Worm (Caenorhabditis elegans) whole organism, L2 larva: ENCODE data around the gene ubh-4.

Experiments used
- C34F6.9 ChIP-seq: fragments of 150-350 bp; optimal IDR thresholded peaks from 2 replicates; lab custom pipeline; 2014; ENCODE audit warnings: missing biosample characterization, missing genetic modification characterization
- F13H6.1 ChIP-seq: sonication (generic microtip); optimal IDR thresholded peaks from 2 replicates; lab custom pipeline; 2016; ENCODE audit warnings: missing genetic modification characterization, missing compliant biosample characterization
- R02D3.7 ChIP-seq: fragments of 150-350 bp; optimal IDR thresholded peaks from 2 replicates; lab custom pipeline; 2014; ENCODE audit warnings: missing biosample characterization, missing genetic modification characterization
- Y55F3AM.14 ChIP-seq: fragments of 200-800 bp; sonication (Bioruptor generic); optimal IDR thresholded peaks from 2 replicates; lab custom pipeline; 2018; ENCODE audit warnings: mild to moderate bottlenecking, missing genetic modification characterization, missing compliant biosample characterization
- ZK546.5 ChIP-seq: sonication (generic microtip); optimal IDR thresholded peaks from 2 replicates; lab custom pipeline; 2017; ENCODE audit warnings: missing biosample characterization, missing genetic modification characterization
- alr-1 ChIP-seq: fragments of 150-350 bp; optimal IDR thresholded peaks from 2 replicates; lab custom pipeline; 2014; ENCODE audit warnings: missing biosample characterization, missing genetic modification characterization
- aly-2 ChIP-seq: fragments of 150-350 bp; optimal IDR thresholded peaks from 2 replicates; lab custom pipeline; 2014; ENCODE audit warnings: missing biosample characterization, missing genetic modification characterization
- ama-1 ChIP-seq: fragments of 150-350 bp; optimal IDR thresholded peaks from 2 replicates; lab custom pipeline; 2018; ENCODE audit warnings: inconsistent platforms
- blmp-1 ChIP-seq: sonication (generic microtip); optimal IDR thresholded peaks from 2 replicates; lab custom pipeline; 2017; ENCODE audit warnings: missing genetic modification characterization, mild to moderate bottlenecking, missing compliant biosample characterization, antibody characterized with exemption, moderate library complexity; ENCODE audit not compliant: insufficient read depth
- ceh-16 ChIP-seq: fragments of 150-350 bp; optimal IDR thresholded peaks from 2 replicates; lab custom pipeline; 2014; ENCODE audit warnings: missing biosample characterization, missing genetic modification characterization
- ceh-82 ChIP-seq: fragments of 150-350 bp; optimal IDR thresholded peaks from 2 replicates; lab custom pipeline; 2014; ENCODE audit warnings: missing biosample characterization, missing genetic modification characterization
- crh-2 ChIP-seq: sonication (generic microtip); optimal IDR thresholded peaks from 2 replicates; lab custom pipeline; 2017; ENCODE audit warnings: missing biosample characterization, missing genetic modification characterization
- dmd-4 ChIP-seq: sonication (generic microtip); optimal IDR thresholded peaks from 2 replicates; lab custom pipeline; 2017; ENCODE audit warnings: missing biosample characterization, missing genetic modification characterization
- egl-27 ChIP-seq: sonication (generic microtip); optimal IDR thresholded peaks from 3 replicates; lab custom pipeline; 2017; ENCODE audit warnings: missing biosample characterization, missing genetic modification reagents, missing genetic modification characterization
- elt-1 ChIP-seq: fragments of 150-350 bp; optimal IDR thresholded peaks from 2 replicates; lab custom pipeline; 2014; ENCODE audit warnings: missing biosample characterization, missing genetic modification characterization
- fos-1 ChIP-seq: fragments of 150-350 bp; optimal IDR thresholded peaks from 2 replicates; lab custom pipeline; 2014; ENCODE audit warnings: missing biosample characterization, missing genetic modification characterization
- gmeb-1 ChIP-seq: fragments of 150-350 bp; optimal IDR thresholded peaks from 2 replicates; lab custom pipeline; 2014; ENCODE audit warnings: missing biosample characterization, missing genetic modification characterization
- lin-11 ChIP-seq: fragments of 150-350 bp; sonication (generic microtip); optimal IDR thresholded peaks from 2 replicates; lab custom pipeline; 2014; ENCODE audit warnings: missing biosample characterization, missing genetic modification characterization, inconsistent platforms, mixed read lengths
- lin-13 ChIP-seq: fragments of 150-350 bp; optimal IDR thresholded peaks from 2 replicates; lab custom pipeline; 2014; ENCODE audit warnings: missing biosample characterization, missing genetic modification reagents, missing genetic modification characterization
- lin-39 ChIP-seq: fragments of 150-350 bp; optimal IDR thresholded peaks from 2 replicates; lab custom pipeline; 2014; ENCODE audit warnings: missing biosample characterization, missing genetic modification reagents, missing genetic modification characterization
- lsy-2 ChIP-seq, 2 experiments: fragments of 150-350 bp in 1 of 2; sonication (generic microtip) in 1 of 2; optimal IDR thresholded peaks; 2 replicates each; lab custom pipeline; 2014 to 2017; ENCODE audit warnings: missing biosample characterization in 2 of 2, missing genetic modification characterization in 2 of 2
- mab-5 ChIP-seq: fragments of 150-350 bp; optimal IDR thresholded peaks from 2 replicates; lab custom pipeline; 2014; ENCODE audit warnings: missing biosample characterization, missing genetic modification characterization
- mbf-1 ChIP-seq: sonication (generic microtip); optimal IDR thresholded peaks from 2 replicates; lab custom pipeline; 2017; ENCODE audit warnings: missing biosample characterization, missing genetic modification characterization
- mdl-1 ChIP-seq, 2 experiments: fragments of 150-350 bp in 1 of 2; sonication (generic microtip) in 1 of 2; optimal IDR thresholded peaks; 2 replicates each; lab custom pipeline; 2017; ENCODE audit warnings: missing biosample characterization in 2 of 2, missing genetic modification characterization in 2 of 2
- nhr-10 ChIP-seq: sonication (generic microtip); optimal IDR thresholded peaks from 2 replicates; lab custom pipeline; 2017; ENCODE audit warnings: missing biosample characterization, missing genetic modification characterization
- nhr-11 ChIP-seq: fragments of 150-350 bp; optimal IDR thresholded peaks from 2 replicates; lab custom pipeline; 2014; ENCODE audit warnings: missing biosample characterization, missing genetic modification characterization
- nhr-129 ChIP-seq: fragments of 150-350 bp; optimal IDR thresholded peaks from 2 replicates; lab custom pipeline; 2014; ENCODE audit warnings: missing biosample characterization, missing genetic modification characterization
- nhr-21 ChIP-seq: fragments of 150-350 bp; optimal IDR thresholded peaks from 2 replicates; lab custom pipeline; 2014; ENCODE audit warnings: missing biosample characterization, missing genetic modification characterization
- nhr-23 ChIP-seq: fragments of 150-350 bp; optimal IDR thresholded peaks from 2 replicates; lab custom pipeline; 2014; ENCODE audit warnings: missing biosample characterization, missing genetic modification reagents, missing genetic modification characterization
- nhr-237 ChIP-seq: fragments of 150-350 bp; optimal IDR thresholded peaks from 2 replicates; lab custom pipeline; 2014; ENCODE audit warnings: missing biosample characterization, missing genetic modification characterization
- nhr-25 ChIP-seq: fragments of 150-350 bp; sonication (generic microtip); optimal IDR thresholded peaks from 3 replicates; lab custom pipeline; 2014; ENCODE audit warnings: missing biosample characterization, missing genetic modification characterization
- nhr-6 ChIP-seq: fragments of 150-350 bp; optimal IDR thresholded peaks from 2 replicates; lab custom pipeline; 2014; ENCODE audit warnings: missing biosample characterization, missing genetic modification characterization
- nhr-77 ChIP-seq: fragments of 150-350 bp; optimal IDR thresholded peaks from 2 replicates; lab custom pipeline; 2014; ENCODE audit warnings: missing biosample characterization, missing genetic modification characterization
- peb-1 ChIP-seq: fragments of 150-350 bp; optimal IDR thresholded peaks from 2 replicates; lab custom pipeline; 2014; ENCODE audit warnings: missing biosample characterization, missing genetic modification characterization
- sem-4 ChIP-seq: fragments of 150-350 bp; optimal IDR thresholded peaks from 2 replicates; lab custom pipeline; 2014; ENCODE audit warnings: missing biosample characterization, missing genetic modification reagents, missing genetic modification characterization
- skn-1 ChIP-seq: sonication (generic microtip); optimal IDR thresholded peaks from 2 replicates; lab custom pipeline; 2017; ENCODE audit warnings: missing biosample characterization, missing genetic modification characterization
- sma-9 ChIP-seq, 2 experiments: fragments of 150-350 bp in 1 of 2; sonication (generic microtip) in 1 of 2; optimal IDR thresholded peaks; 2 replicates each; lab custom pipeline; 2014 to 2016; ENCODE audit warnings: missing genetic modification characterization in 2 of 2, mild to moderate bottlenecking in 1 of 2, missing biosample characterization in 1 of 2, missing compliant biosample characterization in 1 of 2, missing genetic modification reagents in 1 of 2, moderate library complexity in 1 of 2
- unc-39 ChIP-seq: fragments of 150-350 bp; optimal IDR thresholded peaks from 2 replicates; lab custom pipeline; 2014; ENCODE audit warnings: missing biosample characterization, missing genetic modification characterization
- unc-55 ChIP-seq: fragments of 150-350 bp; sonication (generic microtip); optimal IDR thresholded peaks from 3 replicates; lab custom pipeline; 2014; ENCODE audit warnings: missing biosample characterization, missing genetic modification reagents, missing genetic modification characterization
- unc-62 ChIP-seq: fragments of 150-350 bp; optimal IDR thresholded peaks from 2 replicates; lab custom pipeline; 2014; ENCODE audit warnings: missing biosample characterization, missing genetic modification reagents, missing genetic modification characterization
- ztf-1 ChIP-seq: fragments of 200-800 bp; sonication (Bioruptor generic); conservative IDR thresholded peaks from 2 replicates; pipeline ENCODE4 v1.3.6; 2022; ENCODE audit warnings: missing genetic modification characterization, missing compliant biosample characterization
- ztf-11 ChIP-seq: sonication (generic microtip); optimal IDR thresholded peaks from 2 replicates; lab custom pipeline; 2017; ENCODE audit warnings: missing biosample characterization, missing genetic modification characterization
- ztf-4 ChIP-seq: fragments of 150-350 bp; optimal IDR thresholded peaks from 2 replicates; lab custom pipeline; 2014; ENCODE audit warnings: missing biosample characterization, missing genetic modification characterization

ubh-4 gene

DNA sequence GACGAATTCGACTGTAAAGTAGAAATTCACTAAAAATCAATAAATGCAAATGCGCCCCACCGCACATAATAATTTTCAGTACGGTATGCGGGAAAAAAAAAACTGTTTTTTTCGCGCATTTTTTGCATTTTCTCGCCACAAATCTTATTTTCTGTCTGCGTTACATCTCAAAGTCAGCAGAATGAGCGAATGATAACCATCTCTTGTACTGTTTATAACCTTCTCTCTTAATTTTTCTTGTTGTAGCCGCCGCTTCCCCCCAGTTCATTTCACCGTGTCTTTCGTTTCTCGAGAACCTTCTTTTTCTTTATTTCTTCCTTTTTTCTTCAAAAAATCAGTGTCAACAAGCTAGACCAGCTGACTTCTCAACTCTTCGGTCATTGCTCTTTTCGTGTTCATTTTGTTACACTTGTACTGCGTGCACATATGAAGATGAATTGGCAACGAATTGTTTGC, 23.9 kb downstream of the ubh-4 start:
- no peak for TF ChIP-seq skn-1
- peak; percentile 17 for TF ChIP-seq crh-2 (tag; lab: Kevin White, UChicago)
- peak; percentile 50 for TF ChIP-seq F13H6.1 (tag; lab: Kevin White, UChicago)
- no peak for TF ChIP-seq ZK546.5 (tag; lab: Kevin White, UChicago)
- no peak for TF ChIP-seq nhr-21 (tag; lab: Kevin White, UChicago)
- TF ChIP-seq dmd-4 = no peak
- TF ChIP-seq fos-1 (tag; lab: Kevin White, UChicago) = peak; percentile 1
- no peak for TF ChIP-seq lin-39
- no peak for TF ChIP-seq unc-39 (tag; lab: Kevin White, UChicago)
- TF ChIP-seq ztf-11 (tag; lab: Kevin White, UChicago) = no peak
- TF ChIP-seq mdl-1 (tag; optimal IDR thresholded peaks at IDR 0.05; lab: Kevin White, UChicago) = no peak
- TF ChIP-seq elt-1 (tag; lab: Kevin White, UChicago) = no peak
- TF ChIP-seq nhr-11 (tag; lab: Kevin White, UChicago) = no peak
- peak; percentile 20 for TF ChIP-seq gmeb-1 (tag; lab: Kevin White, UChicago)
- TF ChIP-seq ceh-16 = no peak
- no peak for TF ChIP-seq nhr-23
- TF ChIP-seq nhr-77 (tag; lab: Kevin White, UChicago) = no peak
- TF ChIP-seq C34F6.9 = no peak
- no peak for TF ChIP-seq sem-4 (tag; lab: Kevin White, UChicago)
- TF ChIP-seq ztf-4 = no peak
- no peak for TF ChIP-seq R02D3.7 (tag; lab: Kevin White, UChicago)
- no peak for TF ChIP-seq alr-1 (tag; lab: Kevin White, UChicago)
- TF ChIP-seq peb-1 (tag; lab: Kevin White, UChicago) = no peak
- TF ChIP-seq nhr-25 (tag; lab: Kevin White, UChicago) = peak; percentile 57
- TF ChIP-seq egl-27 (tag; lab: Kevin White, UChicago) = no peak
- TF ChIP-seq ama-1 (lab: Kevin White, UChicago) = peak; percentile 66
- TF ChIP-seq lin-11 (tag; lab: Kevin White, UChicago) = no peak
- peak; percentile 42 for TF ChIP-seq sma-9 (GFP tag; optimal IDR thresholded peaks at IDR 0.05; lab: Kevin White, UChicago)
- TF ChIP-seq sma-9 (tag; optimal IDR thresholded peaks at IDR 0.05; lab: Kevin White, UChicago) = no peak
- no peak for TF ChIP-seq unc-62
- TF ChIP-seq lsy-2 (tag; optimal IDR thresholded peaks at IDR 0.05; lab: Kevin White, UChicago) = peak in 1 of 2 experiments; percentile 26
- TF ChIP-seq mab-5 (tag; lab: Kevin White, UChicago) = no peak
- TF ChIP-seq nhr-10 (tag; lab: Kevin White, UChicago) = no peak
- TF ChIP-seq unc-55 (GFP tag; lab: Kevin White, UChicago) = no peak
- no peak for TF ChIP-seq ceh-82 (tag; lab: Kevin White, UChicago)
- no peak for TF ChIP-seq ztf-1 (GFP tag; lab: Robert Waterston, UW)
- TF ChIP-seq nhr-6 = no peak
- no peak for TF ChIP-seq mbf-1 (tag; lab: Kevin White, UChicago)
- no peak for TF ChIP-seq Y55F3AM.14 (GFP tag; lab: Kevin White, UChicago)
- TF ChIP-seq lin-13 (GFP tag; lab: Kevin White, UChicago) = no peak
- peak; percentile 17 for TF ChIP-seq blmp-1 (tag; lab: Kevin White, UChicago)
- TF ChIP-seq nhr-129 (tag; lab: Kevin White, UChicago) = peak; percentile 77
- no peak for TF ChIP-seq aly-2 (tag; lab: Kevin White, UChicago)

DNA sequence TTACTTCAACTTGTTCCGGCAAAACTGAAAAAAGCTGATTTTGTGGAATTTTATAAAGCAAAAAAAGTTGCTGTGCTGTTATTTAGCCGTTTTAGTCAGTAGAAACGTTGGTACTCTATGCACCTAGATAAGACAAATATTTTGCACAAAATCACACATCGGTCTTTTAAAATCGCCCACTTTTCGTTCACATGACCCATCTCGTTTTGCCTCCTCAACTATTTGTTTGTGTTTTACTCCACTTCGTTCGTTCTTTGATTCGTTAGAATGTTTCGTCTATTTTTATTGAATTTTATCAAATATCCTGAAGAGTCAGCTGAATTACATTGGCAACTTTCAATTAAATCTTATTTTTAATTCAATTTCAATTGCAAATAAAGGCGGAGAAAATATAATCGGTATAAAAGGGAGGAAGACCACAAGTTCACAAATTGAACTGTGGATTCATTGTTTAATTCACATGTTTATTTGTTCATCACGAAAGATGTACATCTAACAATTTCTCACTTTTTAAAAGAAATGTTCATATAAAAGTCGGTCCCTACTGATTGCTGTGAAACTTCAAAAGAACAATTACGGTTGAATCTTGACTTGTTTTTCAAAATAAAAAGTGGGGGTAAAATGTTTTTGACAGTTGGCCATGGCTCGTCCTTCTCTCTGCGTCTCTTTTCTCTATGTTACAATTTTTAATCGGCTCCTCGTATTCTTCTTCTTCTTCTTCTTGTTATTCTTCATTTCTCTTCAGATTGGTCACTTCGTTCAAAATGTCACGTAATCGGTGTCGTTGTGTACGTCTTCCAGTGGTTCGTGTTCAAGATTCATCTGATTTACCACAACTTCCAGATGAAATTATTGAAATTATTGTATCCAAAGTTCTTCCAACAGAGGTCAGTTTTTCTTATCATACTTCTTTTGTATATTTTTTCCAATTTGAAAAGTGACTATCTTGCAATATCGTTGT, 27.0 kb downstream of the ubh-4 start, which contains the start of gene DH11.2:
DH11.2 (plus strand) TSS at position 746 of the 961 bp plus-strand sequence.
- TF ChIP-seq ama-1 (lab: Kevin White, UChicago) (peak; percentile 82), unc-55 (GFP tag; lab: Kevin White, UChicago) (no peak), nhr-237 (tag; lab: Kevin White, UChicago) (no peak), nhr-129 (tag; lab: Kevin White, UChicago) (peak; percentile 31), sma-9 (GFP tag; optimal IDR thresholded peaks at IDR 0.05; lab: Kevin White, UChicago) (peak; percentile 80), sma-9 (tag; optimal IDR thresholded peaks at IDR 0.05; lab: Kevin White, UChicago) (no peak), lsy-2 (tag; optimal IDR thresholded peaks at IDR 0.05; lab: Kevin White, UChicago) (peak in 1 of 2 experiments; percentile 6), gmeb-1 (tag; lab: Kevin White, UChicago) (peak; percentile 4)
